Fruit fly (Drosophila melanogaster) whole organism, embryonic: ENCODE data around the gene CG42822.

Experiments
- C15 ChIP-seq: fragments of 200-800 bp; sonication (Bioruptor generic); IDR thresholded peaks from 3 replicates; pipeline ENCODE4 v1.3.6; 2022; ENCODE audit warnings: missing biosample characterization, missing genetic modification characterization
- CG10979 ChIP-seq: fragments of 200-800 bp; sonication (Bioruptor generic); optimal IDR thresholded peaks from 2 replicates; lab custom pipeline; 2018; ENCODE audit warnings: missing biosample characterization, mild to moderate bottlenecking, missing genetic modification characterization, moderate library complexity
- CG11085 ChIP-seq: fragments of 200-800 bp; sonication (Bioruptor generic); IDR thresholded peaks from 2 replicates; pipeline ENCODE4 v1.3.6; 2022; ENCODE audit warnings: missing biosample characterization, missing genetic modification characterization
- CG11093 ChIP-seq: fragments of 200-800 bp; sonication (Bioruptor generic); IDR thresholded peaks from 3 replicates; pipeline ENCODE4 v1.3.6; 2022; ENCODE audit warnings: missing biosample characterization, missing genetic modification characterization
- CG11398 ChIP-seq: fragments of 200-800 bp; sonication (Bioruptor generic); optimal IDR thresholded peaks from 2 replicates; lab custom pipeline; 2016; ENCODE audit warnings: missing biosample characterization, missing genetic modification characterization
- CG12219 ChIP-seq: fragments of 200-800 bp; sonication (Bioruptor generic); optimal IDR thresholded peaks from 3 replicates; lab custom pipeline; 2018; ENCODE audit warnings: missing biosample characterization, mild to moderate bottlenecking, missing genetic modification characterization
- CG15269 ChIP-seq: fragments of 200-800 bp; sonication (Bioruptor generic); optimal IDR thresholded peaks from 2 replicates; lab custom pipeline; 2018; ENCODE audit warnings: missing biosample characterization, mild to moderate bottlenecking, missing genetic modification characterization, moderate library complexity
- CG15479 ChIP-seq: fragments of 200-800 bp; sonication (Bioruptor generic); optimal IDR thresholded peaks from 3 replicates; lab custom pipeline; 2019; ENCODE audit warnings: missing biosample characterization, mild to moderate bottlenecking, missing genetic modification characterization, moderate library complexity
- CG30431 ChIP-seq: fragments of 200-800 bp; sonication (Bioruptor generic); optimal IDR thresholded peaks from 2 replicates; lab custom pipeline; 2017; ENCODE audit warnings: missing biosample characterization, missing genetic modification characterization
- CG31441 ChIP-seq: fragments of 200-800 bp; sonication (Bioruptor generic); IDR thresholded peaks from 2 replicates; pipeline ENCODE4 v1.3.6; 2022; ENCODE audit warnings: missing biosample characterization, missing genetic modification characterization
- CG33557 ChIP-seq: fragments of 200-800 bp; sonication (Bioruptor generic); optimal IDR thresholded peaks from 2 replicates; lab custom pipeline; 2019; ENCODE audit warnings: missing biosample characterization, mild to moderate bottlenecking, missing genetic modification characterization, moderate library complexity
- CG6683 ChIP-seq: fragments of 200-800 bp; sonication (Bioruptor generic); optimal IDR thresholded peaks from 2 replicates; lab custom pipeline; 2017; ENCODE audit warnings: missing biosample characterization, mild to moderate bottlenecking, missing genetic modification characterization, missing genetic modification reagents
- CG6813 ChIP-seq: fragments of 200-800 bp; sonication (Bioruptor generic); optimal IDR thresholded peaks from 2 replicates; lab custom pipeline; 2017; ENCODE audit warnings: missing biosample characterization, missing genetic modification characterization, mild to moderate bottlenecking, moderate library complexity, missing genetic modification reagents
- CG7372 ChIP-seq: fragments of 200-800 bp; sonication (Bioruptor generic); IDR thresholded peaks from 2 replicates; pipeline ENCODE4 v1.3.6; 2022; ENCODE audit warnings: missing biosample characterization, missing genetic modification characterization
- CG7556 ChIP-seq: fragments of 200-800 bp; sonication (Bioruptor generic); optimal IDR thresholded peaks from 2 replicates; lab custom pipeline; 2017; ENCODE audit warnings: missing biosample characterization, mild to moderate bottlenecking, missing genetic modification characterization
- CG9215 ChIP-seq: fragments of 200-800 bp; sonication (Bioruptor generic); IDR thresholded peaks from 2 replicates; pipeline ENCODE4 v1.3.6; 2022; ENCODE audit warnings: missing biosample characterization, missing genetic modification characterization
- CG9876 ChIP-seq: fragments of 200-800 bp; sonication (Bioruptor generic); optimal IDR thresholded peaks from 2 replicates; lab custom pipeline; 2016; ENCODE audit warnings: missing biosample characterization, missing genetic modification characterization
- CG9932 ChIP-seq: fragments of 200-800 bp; sonication (Bioruptor generic); IDR thresholded peaks from 2 replicates; pipeline ENCODE4 v1.3.6; 2022; ENCODE audit warnings: missing biosample characterization, missing genetic modification characterization
- CHES-1-like ChIP-seq: fragments of 200-800 bp; sonication (Bioruptor generic); optimal IDR thresholded peaks from 2 replicates; lab custom pipeline; 2016; ENCODE audit warnings: missing biosample characterization, missing genetic modification characterization
- Doc2 ChIP-seq: fragments of 200-800 bp; sonication (Bioruptor generic); IDR thresholded peaks from 2 replicates; pipeline ENCODE4 v1.3.6; 2022; ENCODE audit warnings: missing biosample characterization, missing genetic modification characterization
- E2f1 ChIP-seq: fragments of 200-800 bp; sonication (Bioruptor generic); IDR thresholded peaks from 2 replicates; pipeline ENCODE4 v1.3.6; 2022; ENCODE audit warnings: missing biosample characterization, missing genetic modification characterization
- HLHmδ ChIP-seq: fragments of 200-800 bp; sonication (Bioruptor generic); optimal IDR thresholded peaks from 2 replicates; lab custom pipeline; 2018; ENCODE audit warnings: missing biosample characterization, mild to moderate bottlenecking, missing genetic modification characterization, moderate library complexity
- Hr78 ChIP-seq, 2 experiments: fragments of 200-800 bp in 1 of 2; fragments of >200 bp in 1 of 2; sonication (Bioruptor generic) in 1 of 2; optimal IDR thresholded peaks; 2 replicates each; lab custom pipeline; 2017 to 2019; ENCODE audit warnings: missing biosample characterization in 2 of 2, missing genetic modification characterization in 2 of 2, mild to moderate bottlenecking in 1 of 2, moderate library complexity in 1 of 2
- Mrtf ChIP-seq: fragments of 200-800 bp; sonication (Bioruptor generic); IDR thresholded peaks from 3 replicates; pipeline ENCODE4 v1.3.6; 2022; ENCODE audit warnings: missing biosample characterization, missing genetic modification characterization
- NK7.1 ChIP-seq: fragments of 200-800 bp; sonication (Bioruptor generic); optimal IDR thresholded peaks from 3 replicates; lab custom pipeline; 2016; ENCODE audit warnings: missing biosample characterization, missing genetic modification characterization
- NfI ChIP-seq: fragments of 200-800 bp; sonication (Bioruptor generic); optimal IDR thresholded peaks from 3 replicates; lab custom pipeline; 2018; ENCODE audit warnings: missing biosample characterization, mild to moderate bottlenecking, missing genetic modification characterization, moderate library complexity
- Scr ChIP-seq: fragments of 200-800 bp; sonication (Bioruptor generic); IDR thresholded peaks from 2 replicates; pipeline ENCODE4 v1.3.6; 2022; ENCODE audit warnings: missing biosample characterization, missing genetic modification characterization; ENCODE audit not compliant: partially characterized antibody
- Trl ChIP-seq, 3 experiments: fragments of >200 bp in 2 of 3; fragments of 200-800 bp in 1 of 3; sonication (Bioruptor generic) in 1 of 3; optimal IDR thresholded peaks; 2 replicates in 1 of 3; 3 replicates in 2 of 3; lab custom pipeline; 2016 to 2017; ENCODE audit warnings: missing biosample characterization in 1 of 3, missing genetic modification characterization in 1 of 3
- YL-1 ChIP-seq: fragments of 200-800 bp; sonication (Bioruptor generic); optimal IDR thresholded peaks from 3 replicates; lab custom pipeline; 2017; ENCODE audit warnings: missing biosample characterization, mild to moderate bottlenecking, missing genetic modification characterization
- az2 ChIP-seq: fragments of 200-800 bp; sonication (Bioruptor generic); optimal IDR thresholded peaks from 3 replicates; lab custom pipeline; 2016; ENCODE audit warnings: missing biosample characterization, missing genetic modification characterization
- croc ChIP-seq: fragments of 200-800 bp; sonication (Bioruptor generic); conservative IDR thresholded peaks from 3 replicates; pipeline ENCODE4 v1.3.6; 2022; ENCODE audit warnings: missing biosample characterization, missing genetic modification characterization
- cwo ChIP-seq: fragments of 200-800 bp; sonication (Bioruptor generic); optimal IDR thresholded peaks from 3 replicates; lab custom pipeline; 2017; ENCODE audit warnings: missing biosample characterization, missing genetic modification characterization, mild to moderate bottlenecking, moderate library complexity, missing genetic modification reagents
- dm ChIP-seq: fragments of 200-800 bp; sonication (Bioruptor generic); optimal IDR thresholded peaks from 3 replicates; lab custom pipeline; 2016; ENCODE audit warnings: missing biosample characterization, missing genetic modification characterization
- dysf ChIP-seq: fragments of 200-800 bp; sonication (Bioruptor generic); IDR thresholded peaks from 3 replicates; pipeline ENCODE4 v1.3.6; 2022; ENCODE audit warnings: missing biosample characterization, missing genetic modification characterization
- ems ChIP-seq: fragments of 200-800 bp; sonication (Bioruptor generic); optimal IDR thresholded peaks from 3 replicates; lab custom pipeline; 2016; ENCODE audit warnings: missing biosample characterization, missing genetic modification characterization
- fd96Cb ChIP-seq: fragments of 200-800 bp; sonication (Bioruptor generic); optimal IDR thresholded peaks from 2 replicates; lab custom pipeline; 2018; ENCODE audit warnings: missing biosample characterization, mild to moderate bottlenecking, missing genetic modification characterization, moderate library complexity
- gsb ChIP-seq: fragments of 200-800 bp; sonication (Bioruptor generic); IDR thresholded peaks from 2 replicates; pipeline ENCODE4 v1.3.6; 2022; ENCODE audit warnings: missing biosample characterization, missing genetic modification characterization
- her ChIP-seq: fragments of 200-800 bp; sonication (Bioruptor generic); optimal IDR thresholded peaks from 2 replicates; lab custom pipeline; 2016; ENCODE audit warnings: missing biosample characterization, missing genetic modification characterization
- jigr1 ChIP-seq: fragments of 200-800 bp; sonication (Bioruptor generic); IDR thresholded peaks from 3 replicates; pipeline ENCODE4 v1.3.6; 2022; ENCODE audit warnings: missing biosample characterization, missing genetic modification characterization
- knrl ChIP-seq: fragments of 200-800 bp; sonication (Bioruptor generic); IDR thresholded peaks from 3 replicates; pipeline ENCODE4 v1.3.6; 2022; ENCODE audit warnings: missing biosample characterization, missing genetic modification characterization; ENCODE audit not compliant: partially characterized antibody
- pfk ChIP-seq: fragments of 200-800 bp; sonication (Bioruptor generic); optimal IDR thresholded peaks from 2 replicates; lab custom pipeline; 2018; ENCODE audit warnings: missing biosample characterization, mild to moderate bottlenecking, missing genetic modification characterization, moderate library complexity
- pnt ChIP-seq: fragments of 200-800 bp; sonication (Bioruptor generic); optimal IDR thresholded peaks from 3 replicates; lab custom pipeline; 2016; ENCODE audit warnings: missing biosample characterization, missing genetic modification characterization
- ranshi ChIP-seq: fragments of 200-800 bp; sonication (Bioruptor generic); IDR thresholded peaks from 2 replicates; pipeline ENCODE4 v1.3.6; 2022; ENCODE audit warnings: missing biosample characterization, missing genetic modification characterization
- rib ChIP-seq: fragments of 200-800 bp; sonication (Bioruptor generic); IDR thresholded peaks from 2 replicates; pipeline ENCODE4 v1.3.6; 2022; ENCODE audit warnings: missing biosample characterization, missing genetic modification characterization
- ssp ChIP-seq: fragments of 200-800 bp; sonication (Bioruptor generic); IDR thresholded peaks from 2 replicates; pipeline ENCODE4 v1.3.6; 2022; ENCODE audit warnings: missing biosample characterization, missing genetic modification characterization
- tna ChIP-seq: fragments of 200-800 bp; sonication (Bioruptor generic); IDR thresholded peaks from 2 replicates; pipeline ENCODE4 v1.3.6; 2022; ENCODE audit warnings: missing biosample characterization, missing genetic modification characterization; ENCODE audit not compliant: partially characterized antibody
- tup ChIP-seq: fragments of 200-800 bp; sonication (Bioruptor generic); optimal IDR thresholded peaks from 2 replicates; lab custom pipeline; 2016; ENCODE audit warnings: missing biosample characterization, mild to moderate bottlenecking, missing genetic modification characterization, moderate library complexity
- twi ChIP-seq: fragments of 200-800 bp; optimal IDR thresholded peaks from 2 replicates; lab custom pipeline; 2019; ENCODE audit warnings: missing biosample characterization, mild to moderate bottlenecking, missing genetic modification characterization, moderate library complexity
- usp ChIP-seq: fragments of >200 bp; optimal IDR thresholded peaks from 2 replicates; lab custom pipeline; 2017; ENCODE audit warnings: missing biosample characterization, missing genetic modification characterization

CG42822 gene

DNA sequence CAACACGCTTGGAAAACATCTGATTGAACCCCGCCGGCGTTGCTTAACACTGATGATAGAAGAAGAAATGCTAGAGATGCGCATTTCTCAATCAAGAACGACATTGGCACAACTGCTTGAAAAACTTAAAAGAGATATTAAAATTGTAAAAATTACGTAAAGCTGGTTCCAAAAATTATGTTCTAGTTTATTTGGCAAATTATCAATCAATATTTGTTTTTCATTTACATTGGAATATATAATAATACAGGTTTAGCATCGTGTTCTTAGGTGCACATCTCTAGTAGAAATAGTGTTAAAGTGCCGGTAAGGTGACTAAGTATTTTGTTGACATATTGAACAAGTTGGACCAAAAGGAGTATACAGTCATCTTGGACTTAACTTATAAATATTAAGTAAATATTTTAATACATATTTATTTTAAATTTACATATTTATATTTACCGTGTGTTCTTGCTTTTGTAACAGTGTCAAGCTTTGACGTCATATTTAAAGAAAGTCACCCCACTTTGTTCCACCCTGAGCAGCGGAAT, 22.3 kb upstream of the CG42822 start, which contains the start of the genes Brf and sds22 (continued):
- TF ChIP-seq jigr1 (GFP tag; lab: Robert Waterston, UW) (peak; percentile 86; the same call in 2 of the 3 replicates), CG10979 (peak; percentile 92), E2f1 (peak; percentile 87), ssp (GFP tag; lab: Robert Waterston, UW) (peak; percentile 89), CG9215 (GFP tag; lab: Robert Waterston, UW) (peak; percentile 95), CG6683 (GFP tag; lab: Kevin White, UChicago) (peak; percentile 82), Hr78 (GFP tag; optimal IDR thresholded peaks at IDR 0.05; lab: Kevin White, UChicago) (peak in 1 of 2 experiments; percentile 77), gsb (GFP tag; lab: Robert Waterston, UW) (peak; percentile 75), CG9932 (GFP tag; lab: Robert Waterston, UW) (peak; percentile 98), cwo (peak; percentile 84), CG9876 (GFP tag; lab: Kevin White, UChicago) (peak; percentile 87), ranshi (GFP tag; lab: Robert Waterston, UW) (peak; percentile 95), CG7372 (GFP tag; lab: Robert Waterston, UW) (peak; percentile 92), CG12219 (GFP tag; lab: Kevin White, UChicago) (peak; percentile 86), CHES-1-like (peak; percentile 93), tna (GFP tag; lab: Robert Waterston, UW) (peak; percentile 56; the same call in 1 of the 2 replicates), NfI (GFP tag; lab: Kevin White, UChicago) (peak; percentile 96), dysf (GFP tag; lab: Robert Waterston, UW) (peak; percentile 96), Doc2 (GFP tag; lab: Robert Waterston, UW) (peak; percentile 72), NK7.1 (peak; percentile 86), knrl (GFP tag; lab: Robert Waterston, UW) (peak; percentile 87), fd96Cb (tag; lab: Kevin White, UChicago) (peak; percentile 95), dm (GFP tag; lab: Kevin White, UChicago) (peak; percentile 95), ems (GFP tag; lab: Kevin White, UChicago) (peak; percentile 96), CG11398 (peak; percentile 90), CG11093 (peak; percentile 89), her (GFP tag; lab: Kevin White, UChicago) (peak; percentile 88), twi (tag; lab: Kevin White, UChicago) (peak; percentile 94), YL-1 (GFP tag; lab: Kevin White, UChicago) (peak; percentile 80), rib (GFP tag; lab: Robert Waterston, UW) (peak; percentile 93), CG15479 (GFP tag; lab: Kevin White, UChicago) (no peak), croc (peak; percentile 93), Mrtf (GFP tag; lab: Robert Waterston, UW) (peak; percentile 90), CG33557 (GFP tag; lab: Kevin White, UChicago) (peak; percentile 95), CG7556 (GFP tag; lab: Kevin White, UChicago) (peak; percentile 94), Scr (GFP tag; lab: Robert Waterston, UW) (peak; percentile 86), CG11085 (peak; percentile 84), CG30431 (GFP tag; lab: Kevin White, UChicago) (peak; percentile 91), pnt (GFP tag; lab: Kevin White, UChicago) (peak; percentile 95), C15 (GFP tag; lab: Robert Waterston, UW) (peak; percentile 87; the same call in 2 of the 3 replicates), az2 (peak; percentile 96), CG15269 (tag; lab: Kevin White, UChicago) (peak; percentile 95), CG31441 (peak; percentile 94), CG6813 (GFP tag; lab: Kevin White, UChicago) (peak; percentile 81), pfk (peak; percentile 59), tup (GFP tag; lab: Kevin White, UChicago) (peak; percentile 93), usp (no peak), HLHmδ (GFP tag; lab: Kevin White, UChicago) (no peak), Trl (optimal IDR thresholded peaks at IDR 0.05; lab: Kevin White, UChicago) (no peak), Trl (GFP tag; optimal IDR thresholded peaks at IDR 0.05; lab: Kevin White, UChicago) (peak; percentile 96)
